Worm (Caenorhabditis elegans): Measurements from ENCODE around the gene unc-8.

DNA sequence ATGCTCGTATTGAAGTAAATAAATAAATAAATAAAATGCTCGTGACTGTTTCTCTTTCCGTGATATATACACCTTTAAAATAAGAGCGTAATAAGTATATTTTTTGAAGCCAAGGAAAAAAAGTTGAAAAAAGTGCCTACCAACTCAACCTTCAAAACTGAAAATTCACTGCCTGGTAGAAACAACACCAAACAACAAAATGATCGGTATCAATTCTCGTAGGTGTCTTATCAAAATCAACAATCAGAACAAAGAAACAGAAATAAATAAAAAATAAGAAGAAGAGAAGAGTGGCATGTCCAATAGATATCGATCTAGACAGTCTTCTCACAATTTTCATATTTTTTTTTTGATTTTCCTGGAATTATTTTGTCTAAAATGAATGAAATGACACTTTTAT, 47.0 kb downstream of the unc-8 start, which contains the start of gene afmd-1:
- TF ChIP-seq C08G9.2 (tag; optimal IDR thresholded peaks at IDR 0.05) (no peak), rnt-1 (tag; optimal IDR thresholded peaks at IDR 0.05) (no peak), T23F11.4 (GFP tag; optimal IDR thresholded peaks at IDR 0.05) (no peak), sox-4 (tag; optimal IDR thresholded peaks at IDR 0.05) (no peak), unc-3 (GFP tag; conservative IDR thresholded peaks at IDR 0.05) (no peak), unc-3 (tag; optimal IDR thresholded peaks at IDR 0.05) (no peak), pha-4 (tag; optimal IDR thresholded peaks at IDR 0.05) (no peak), ama-1 (optimal IDR thresholded peaks at IDR 0.05) (no peak), ceh-14 (tag; optimal IDR thresholded peaks at IDR 0.05) (no peak)
